Worm (Caenorhabditis elegans) whole organism, late embryonic: ENCODE results near the gene T03D8.6.

Experiments
- ama-1 ChIP-seq: fragments of 150-350 bp; optimal IDR thresholded peaks from 2 replicates; lab custom pipeline; 2014
- ceh-22 ChIP-seq: sonication (generic microtip); optimal IDR thresholded peaks from 2 replicates; lab custom pipeline; 2017; ENCODE audit warnings: missing biosample characterization, missing genetic modification characterization
- nfya-1 ChIP-seq: sonication (generic microtip); optimal IDR thresholded peaks from 2 replicates; lab custom pipeline; 2017; ENCODE audit warnings: missing genetic modification characterization, mild to moderate bottlenecking, missing compliant biosample characterization, antibody characterized with exemption, moderate library complexity
- nhr-232 ChIP-seq: sonication (generic microtip); optimal IDR thresholded peaks from 2 replicates; lab custom pipeline; 2016; ENCODE audit warnings: missing genetic modification characterization, missing compliant biosample characterization
- tbx-2 ChIP-seq: sonication (generic microtip); optimal IDR thresholded peaks from 2 replicates; lab custom pipeline; 2016; ENCODE audit warnings: missing genetic modification characterization, missing compliant biosample characterization

- TF ChIP-seq ama-1 (lab: Kevin White, UChicago) (no peak), nhr-232 (tag; lab: Kevin White, UChicago) (no peak), nfya-1 (tag; lab: Kevin White, UChicago) (no peak), ceh-22 (tag; lab: Kevin White, UChicago) (no peak), tbx-2 (tag; lab: Kevin White, UChicago) (no peak)
Observed at ce11 chrV:20779707-20780346, 40.3 kb downstream of the T03D8.6 start.
